Fruit fly (Drosophila melanogaster): ENCODE data around the gene ND-B22.

Gene ND-B22

DNA sequence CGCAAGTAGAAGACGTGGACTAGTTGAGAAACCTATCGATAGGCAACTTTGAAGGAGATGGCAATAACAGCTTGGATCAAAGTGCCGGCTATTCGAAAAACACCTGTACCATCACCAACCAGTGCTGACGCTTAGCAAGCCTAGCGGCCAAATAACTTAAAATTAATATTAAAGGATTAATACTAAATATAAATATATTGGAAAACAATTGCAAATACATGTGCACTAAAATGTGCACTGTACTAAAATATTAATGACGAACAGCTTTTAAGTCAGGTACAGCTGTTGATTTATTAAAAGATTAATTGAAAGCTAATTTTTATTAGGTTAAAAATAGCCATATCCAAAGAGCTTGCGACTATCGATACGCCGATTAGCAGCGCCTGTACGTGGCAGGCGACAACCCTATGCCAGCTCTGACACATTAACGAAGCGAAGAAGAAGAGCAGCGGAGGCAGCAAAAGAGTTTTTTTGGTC lies 7.6 kb upstream of the ND-B22 start, which contains the start of the genes CG9302 and beta'COP (continued):
- TF ChIP-seq Nf-YB (GFP tag; optimal IDR thresholded peaks at IDR 0.05) (no peak), chn (GFP tag; optimal IDR thresholded peaks at IDR 0.05) (peak; percentile 39), pros (GFP tag; optimal IDR thresholded peaks at IDR 0.05) (no peak), nerfin-2 (GFP tag; IDR thresholded peaks at IDR 0.05; ENCODE audit: partially characterized antibody) (peak; percentile 50; the same call in 1 of the 2 replicates), jigr1 (GFP tag; IDR thresholded peaks at IDR 0.05) (peak; percentile 61; the same call in 2 of the 3 replicates), CG17359 (tag; optimal IDR thresholded peaks at IDR 0.05) (peak; percentile 62), so (GFP tag; IDR thresholded peaks at IDR 0.05) (no peak), exex (tag; optimal IDR thresholded peaks at IDR 0.05) (peak; percentile 51), CG10366 (GFP tag; IDR thresholded peaks at IDR 0.05) (peak; percentile 41; the same call in 1 of the 2 replicates), E2f1 (GFP tag; IDR thresholded peaks at IDR 0.05) (no peak), CG33213 (GFP tag; optimal IDR thresholded peaks at IDR 0.05) (peak; percentile 14), CG4282 (GFP tag; optimal IDR thresholded peaks at IDR 0.05) (no peak), Optix (GFP tag; IDR thresholded peaks at IDR 0.05) (no peak), CG17829 (tag; optimal IDR thresholded peaks at IDR 0.05) (peak; percentile 82), Pdp1 (GFP tag; optimal IDR thresholded peaks at IDR 0.05) (peak; percentile 15 to 57), CG14014 (GFP tag; IDR thresholded peaks at IDR 0.05) (no peak; the same call in 1 of the 2 replicates), Ada2b (GFP tag; IDR thresholded peaks at IDR 0.05) (no peak), CG13287 (GFP tag; IDR thresholded peaks at IDR 0.05; ENCODE audit: partially characterized antibody) (peak; percentile 74), tx (GFP tag; optimal IDR thresholded peaks at IDR 0.05) (peak; percentile 5), Mrtf (GFP tag; IDR thresholded peaks at IDR 0.05) (no peak), dmrt11E (tag; optimal IDR thresholded peaks at IDR 0.05) (peak; percentile 67), CG6791 (GFP tag; IDR thresholded peaks at IDR 0.05; ENCODE audit: partially characterized antibody) (peak; percentile 58; the same call in 1 of the 3 replicates), gfzf (GFP tag; optimal IDR thresholded peaks at IDR 0.05) (no peak), CG31388 (GFP tag; optimal IDR thresholded peaks at IDR 0.05) (no peak), Bgb (GFP tag; IDR thresholded peaks at IDR 0.05; ENCODE audit: partially characterized antibody) (peak; percentile 62), CG10209 (GFP tag; optimal IDR thresholded peaks at IDR 0.05) (peak; percentile 69), CG3065 (GFP tag; optimal IDR thresholded peaks at IDR 0.05) (peak; percentile 31), unpg (GFP tag; optimal IDR thresholded peaks at IDR 0.05) (peak; percentile 58), Hr51 (GFP tag; optimal IDR thresholded peaks at IDR 0.05) (peak in 1 of 2 experiments; percentile 38), abd-A (tag; optimal IDR thresholded peaks at IDR 0.05) (no peak), br (optimal IDR thresholded peaks at IDR 0.05) (no peak), CG7786 (GFP tag; optimal IDR thresholded peaks at IDR 0.05) (peak; percentile 48), az2 (GFP tag; optimal IDR thresholded peaks at IDR 0.05) (peak; percentile 71), Elba2 (GFP tag; optimal IDR thresholded peaks at IDR 0.05) (peak; percentile 40), CG4360 (GFP tag; IDR thresholded peaks at IDR 0.05) (no peak), Taf1 (GFP tag; IDR thresholded peaks at IDR 0.05) (0 out of 2 replicates have a peak, but pooled peaks have one; percentile 24), CG17802 (tag; optimal IDR thresholded peaks at IDR 0.05) (peak; percentile 16), Side (GFP tag; optimal IDR thresholded peaks at IDR 0.05) (no peak), CG4820 (GFP tag; optimal IDR thresholded peaks at IDR 0.05) (peak; percentile 46), NfI (GFP tag; optimal IDR thresholded peaks at IDR 0.05) (peak; percentile 69), stc (GFP tag; IDR thresholded peaks at IDR 0.05) (no peak), Drgx (GFP tag; IDR thresholded peaks at IDR 0.05) (no peak), CG11723 (GFP tag; optimal IDR thresholded peaks at IDR 0.05) (no peak), sd (tag; optimal IDR thresholded peaks at IDR 0.05) (no peak), gro (GFP tag; optimal IDR thresholded peaks at IDR 0.05) (peak; percentile 28), CG30403 (GFP tag; optimal IDR thresholded peaks at IDR 0.05) (peak; percentile 83), CG7357 (GFP tag; IDR thresholded peaks at IDR 0.05) (peak; percentile 56; the same call in 1 of the 3 replicates), cato (GFP tag; optimal IDR thresholded peaks at IDR 0.05; ENCODE audit: borderline replicate concordance) (peak; percentile 50), dan (GFP tag; IDR thresholded peaks at IDR 0.05) (no peak), CG32772 (GFP tag; IDR thresholded peaks at IDR 0.05) (no peak)

Data from whole organism, embryonic.